Fruit fly (Drosophila melanogaster): ENCODE data around the gene CG12011.

DNA sequence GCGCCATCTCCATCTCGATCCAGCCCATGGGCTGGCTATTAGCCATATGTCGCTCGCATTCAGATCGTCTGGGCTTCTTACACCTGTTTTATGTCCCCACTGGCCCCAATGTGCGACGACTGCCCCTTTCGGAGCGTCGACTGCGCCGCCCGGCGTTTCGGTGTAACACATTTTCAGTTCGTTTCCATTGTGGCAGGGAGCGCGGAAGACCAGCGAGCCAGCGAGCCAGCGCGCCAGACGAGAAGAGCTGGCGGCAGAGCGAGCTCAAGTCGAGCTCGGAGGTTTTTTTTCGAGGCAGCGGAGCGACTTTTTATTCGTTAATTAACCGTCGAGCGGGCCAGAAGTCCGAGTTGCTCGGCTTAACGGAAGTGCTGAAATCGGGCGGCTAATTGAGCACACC, 20.0 kb upstream of the CG12011 start, which contains the start of gene CG7991:
- no peak for TF ChIP-seq CG8765 (GFP tag; IDR thresholded peaks at IDR 0.05)
- TF ChIP-seq Vsx1 (GFP tag; optimal IDR thresholded peaks at IDR 0.05): no peak
- TF ChIP-seq BtbVII (GFP tag; optimal IDR thresholded peaks at IDR 0.05): no peak
- TF ChIP-seq Trl (optimal IDR thresholded peaks at IDR 0.05): no peak
- TF ChIP-seq Trl (GFP tag; optimal IDR thresholded peaks at IDR 0.05): no peak
- TF ChIP-seq gro (GFP tag; optimal IDR thresholded peaks at IDR 0.05): no peak
- TF ChIP-seq Mes4 (GFP tag; optimal IDR thresholded peaks at IDR 0.05): no peak
- no peak for TF ChIP-seq Six4 (GFP tag; optimal IDR thresholded peaks at IDR 0.05)
- no peak for TF ChIP-seq CG11456 (GFP tag; IDR thresholded peaks at IDR 0.05)
